Fruit fly (Drosophila melanogaster): Measurements from ENCODE around the gene CG14613.

Gene CG14613

DNA sequence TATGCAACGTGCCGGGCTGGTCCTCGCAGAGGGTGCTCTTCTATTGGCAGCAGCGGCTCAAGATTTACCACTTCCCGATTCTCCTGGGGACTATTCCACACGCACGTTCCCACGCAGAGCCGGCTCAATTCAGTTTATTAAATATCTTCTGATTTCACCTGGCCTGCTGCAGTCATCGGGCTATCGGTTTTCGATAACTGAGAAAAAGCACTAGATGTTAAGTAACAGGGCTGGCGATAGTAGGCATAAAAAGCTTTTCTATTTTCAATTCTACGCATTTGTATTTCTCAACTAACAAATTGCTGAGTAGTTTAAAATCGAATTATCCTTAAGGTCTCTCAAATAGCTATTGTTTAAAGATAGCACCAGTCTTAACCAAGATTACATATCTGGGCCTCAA is at the start of gene CG14613:
CG14613 (minus strand) TSS at position 203 of the 400 bp plus-strand sequence.
- TF ChIP-seq Lpt (GFP tag; optimal IDR thresholded peaks at IDR 0.05) (no peak), dsx (GFP tag; optimal IDR thresholded peaks at IDR 0.05; ENCODE audit: poor library complexity, severe bottlenecking) (no peak), Smox (GFP tag; optimal IDR thresholded peaks at IDR 0.05) (no peak), CG6808 (GFP tag; optimal IDR thresholded peaks at IDR 0.05) (no peak), CG10669 (GFP tag; optimal IDR thresholded peaks at IDR 0.05) (no peak), acj6 (GFP tag; optimal IDR thresholded peaks at IDR 0.05) (no peak), CG8119 (GFP tag; IDR thresholded peaks at IDR 0.05) (no peak), Sox14 (GFP tag; optimal IDR thresholded peaks at IDR 0.05) (no peak), lz (GFP tag; optimal IDR thresholded peaks at IDR 0.05) (no peak), Ets96B (tag; optimal IDR thresholded peaks at IDR 0.05) (no peak), CG1621 (tag; optimal IDR thresholded peaks at IDR 0.05) (no peak), Hr39 (GFP tag; optimal IDR thresholded peaks at IDR 0.05) (no peak), ss (GFP tag; optimal IDR thresholded peaks at IDR 0.05) (no peak), fd85E (GFP tag; optimal IDR thresholded peaks at IDR 0.05) (no peak), Eip93F (GFP tag; optimal IDR thresholded peaks at IDR 0.05) (no peak), Met (GFP tag; optimal IDR thresholded peaks at IDR 0.05) (no peak), net (GFP tag; optimal IDR thresholded peaks at IDR 0.05) (no peak), CG10631 (GFP tag; optimal IDR thresholded peaks at IDR 0.05) (no peak)

DNA sequence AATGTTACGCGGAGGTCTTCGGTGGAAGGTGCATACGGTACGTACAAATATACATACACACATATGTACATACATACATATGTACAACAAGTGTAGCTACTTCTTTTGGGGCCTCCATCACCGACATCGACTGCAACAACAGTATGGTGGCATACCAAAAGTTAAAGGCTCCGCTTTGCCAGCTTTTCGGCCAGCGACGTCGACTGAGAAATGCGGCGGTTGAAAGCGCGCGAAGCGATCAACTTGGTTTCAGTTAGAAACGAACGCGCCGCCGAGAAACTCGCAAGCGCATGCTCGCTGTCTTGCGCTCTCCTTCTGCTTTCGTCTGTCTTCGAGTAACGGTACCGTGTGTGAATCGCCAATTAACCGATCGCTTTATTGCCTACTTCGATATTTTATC is 43.1 kb upstream of the CG14613 start, which contains the start of gene CG17600:
CG17600 (plus strand) TSS at position 250 of the 400 bp plus-strand sequence.
- TF ChIP-seq Eip93F (GFP tag; optimal IDR thresholded peaks at IDR 0.05) (no peak), Blimp-1 (GFP tag; optimal IDR thresholded peaks at IDR 0.05) (peak; percentile 2), ss (GFP tag; optimal IDR thresholded peaks at IDR 0.05) (no peak), Eip78C (GFP tag) (peak; percentile 20), Hr4 (GFP tag; optimal IDR thresholded peaks at IDR 0.05) (no peak), Lpt (GFP tag; optimal IDR thresholded peaks at IDR 0.05) (no peak), Smox (GFP tag; optimal IDR thresholded peaks at IDR 0.05) (no peak), CG6854 (GFP tag; optimal IDR thresholded peaks at IDR 0.05) (peak; percentile 56), fd59A (GFP tag; optimal IDR thresholded peaks at IDR 0.05) (no peak), CG10631 (GFP tag; optimal IDR thresholded peaks at IDR 0.05) (no peak), Sox102F (GFP tag; optimal IDR thresholded peaks at IDR 0.05) (no peak), acj6 (GFP tag; optimal IDR thresholded peaks at IDR 0.05) (no peak)

DNA sequence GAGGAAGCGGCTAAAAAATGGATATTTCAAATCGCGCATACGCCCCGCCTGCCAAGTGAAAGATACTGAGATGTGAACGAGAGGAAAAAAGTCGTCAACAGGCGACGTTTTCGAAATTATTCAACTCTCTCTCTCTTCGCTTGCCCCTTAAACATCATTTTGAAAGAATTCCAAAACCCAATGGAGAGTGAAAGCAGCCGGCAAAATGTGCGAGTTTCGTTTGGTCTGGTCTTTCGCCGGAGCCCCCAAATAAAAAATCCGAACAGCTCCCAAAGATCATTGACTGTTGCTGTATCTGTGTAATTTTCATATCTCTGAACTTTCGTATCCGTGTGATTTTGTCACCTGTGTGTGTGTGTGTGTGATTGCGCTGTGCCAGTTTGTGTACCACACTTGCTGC is 40.2 kb upstream of the CG14613 start:
- TF ChIP-seq CG8632 (GFP tag; optimal IDR thresholded peaks at IDR 0.05) (no peak), CG15336 (GFP tag; IDR thresholded peaks at IDR 0.05) (no peak), Blimp-1 (GFP tag; optimal IDR thresholded peaks at IDR 0.05) (peak; percentile 85)

DNA sequence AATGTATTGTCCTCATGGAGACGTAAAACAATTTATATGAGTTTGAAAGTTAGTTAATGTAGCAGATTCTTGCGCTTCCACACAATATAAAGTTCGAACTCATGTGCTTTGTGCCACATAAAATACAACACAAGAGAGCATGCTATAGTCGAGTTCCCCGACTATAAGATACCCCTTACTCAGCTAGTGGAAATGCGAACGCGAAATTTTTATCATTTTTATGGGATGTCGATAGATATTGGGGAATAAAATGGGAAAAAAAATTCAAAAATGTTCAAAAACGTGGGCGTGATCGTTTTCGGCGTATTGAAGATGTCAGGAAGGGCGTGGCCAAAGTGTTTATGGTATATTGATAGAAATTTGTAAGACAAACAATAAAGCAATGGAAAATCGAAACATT is 39.0 kb upstream of the CG14613 start:
- TF ChIP-seq CG6276 (GFP tag; optimal IDR thresholded peaks at IDR 0.05) (no peak), CG34406 (GFP tag; optimal IDR thresholded peaks at IDR 0.05) (no peak), OdsH (GFP tag; optimal IDR thresholded peaks at IDR 0.05) (no peak), salr (GFP tag; optimal IDR thresholded peaks at IDR 0.05) (no peak), CG9139 (GFP tag; optimal IDR thresholded peaks at IDR 0.05) (no peak), lz (GFP tag; optimal IDR thresholded peaks at IDR 0.05) (no peak), CG11294 (GFP tag; IDR thresholded peaks at IDR 0.05) (no peak), Hr4 (GFP tag; optimal IDR thresholded peaks at IDR 0.05) (no peak), fkh (GFP tag; optimal IDR thresholded peaks at IDR 0.05) (no peak), CG11762 (GFP tag; optimal IDR thresholded peaks at IDR 0.05; ENCODE audit: insufficient read depth) (no peak), CG1621 (tag; optimal IDR thresholded peaks at IDR 0.05) (no peak), pdm3 (GFP tag; optimal IDR thresholded peaks at IDR 0.05) (no peak), Gug (GFP tag; IDR thresholded peaks at IDR 0.05) (no peak), net (GFP tag; optimal IDR thresholded peaks at IDR 0.05) (no peak), CG15336 (GFP tag; IDR thresholded peaks at IDR 0.05) (no peak), ss (GFP tag; optimal IDR thresholded peaks at IDR 0.05) (no peak), CG4318 (GFP tag; optimal IDR thresholded peaks at IDR 0.05) (no peak)
